Worm (Caenorhabditis elegans): ENCODE results near the gene C01G5.9.

Gene C01G5.9

DNA sequence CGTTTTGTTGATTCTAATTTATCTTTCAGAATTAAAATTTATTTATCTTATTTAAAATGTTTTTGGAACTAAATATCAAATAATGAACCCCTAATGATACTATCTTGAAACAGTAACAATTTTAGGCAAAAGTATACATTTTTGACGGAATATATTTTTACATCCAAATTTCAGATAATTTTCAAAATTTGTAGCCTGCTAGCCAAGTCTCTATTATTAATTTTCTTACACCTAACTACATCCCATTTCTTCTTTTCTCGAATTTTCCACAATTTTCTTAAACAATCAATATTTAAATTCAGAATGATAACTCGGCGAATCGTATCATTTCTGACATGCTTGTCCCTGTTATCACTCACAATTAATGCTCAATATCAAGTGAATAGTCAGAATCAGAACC is 13.3 kb upstream of the C01G5.9 start, which contains the start of gene pqn-89:
Gene pqn-89 (plus strand): TSS at position 301 of the 400 bp plus-strand sequence.
- TF ChIP-seq mbf-1 (tag; optimal IDR thresholded peaks at IDR 0.05) (no peak), nhr-21 (tag; optimal IDR thresholded peaks at IDR 0.05) (no peak), nhr-129 (tag; optimal IDR thresholded peaks at IDR 0.05) (no peak), ZK546.5 (tag; optimal IDR thresholded peaks at IDR 0.05) (no peak)

DNA sequence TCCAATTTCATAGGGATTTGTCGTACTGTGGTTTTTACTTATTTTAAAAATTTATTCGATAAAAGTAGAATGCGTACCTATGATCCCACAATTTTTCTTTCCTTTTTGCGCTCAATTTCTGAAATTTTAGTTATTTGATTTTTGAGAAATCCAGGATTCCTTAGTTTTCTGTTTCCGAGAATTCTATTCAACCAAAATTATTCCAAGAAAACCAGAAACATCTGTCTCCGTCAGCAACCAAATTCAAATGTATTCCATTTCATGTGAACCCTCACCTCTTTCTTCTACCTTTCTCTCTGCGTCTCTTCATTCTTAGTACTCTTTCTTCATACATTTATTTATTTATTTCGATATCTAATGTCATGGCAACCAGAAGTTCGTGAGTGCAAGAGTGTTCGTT is 7.9 kb upstream of the C01G5.9 start:
- TF ChIP-seq ceh-16 (tag; optimal IDR thresholded peaks at IDR 0.05), result no peak
- TF ChIP-seq sma-9 (GFP tag; optimal IDR thresholded peaks at IDR 0.05), result no peak
- TF ChIP-seq sma-9 (tag; optimal IDR thresholded peaks at IDR 0.05), result no peak
- no peak for TF ChIP-seq unc-39 (tag; optimal IDR thresholded peaks at IDR 0.05)
- no peak for TF ChIP-seq Y55F3AM.14 (GFP tag; optimal IDR thresholded peaks at IDR 0.05)
- TF ChIP-seq nhr-11 (tag; optimal IDR thresholded peaks at IDR 0.05), result no peak
- TF ChIP-seq nhr-129 (tag; optimal IDR thresholded peaks at IDR 0.05), result no peak
- TF ChIP-seq nhr-12 (tag; optimal IDR thresholded peaks at IDR 0.05), result no peak
- TF ChIP-seq lin-11 (tag; optimal IDR thresholded peaks at IDR 0.05), result no peak
- no peak for TF ChIP-seq ceh-82 (tag; optimal IDR thresholded peaks at IDR 0.05)
- TF ChIP-seq alr-1 (tag; optimal IDR thresholded peaks at IDR 0.05), result no peak
- no peak for TF ChIP-seq mab-5 (tag; optimal IDR thresholded peaks at IDR 0.05)
- TF ChIP-seq nhr-21 (tag; optimal IDR thresholded peaks at IDR 0.05), result no peak
- no peak for TF ChIP-seq lin-39 (tag; optimal IDR thresholded peaks at IDR 0.05)
- no peak for TF ChIP-seq nhr-25 (tag; optimal IDR thresholded peaks at IDR 0.05)

DNA sequence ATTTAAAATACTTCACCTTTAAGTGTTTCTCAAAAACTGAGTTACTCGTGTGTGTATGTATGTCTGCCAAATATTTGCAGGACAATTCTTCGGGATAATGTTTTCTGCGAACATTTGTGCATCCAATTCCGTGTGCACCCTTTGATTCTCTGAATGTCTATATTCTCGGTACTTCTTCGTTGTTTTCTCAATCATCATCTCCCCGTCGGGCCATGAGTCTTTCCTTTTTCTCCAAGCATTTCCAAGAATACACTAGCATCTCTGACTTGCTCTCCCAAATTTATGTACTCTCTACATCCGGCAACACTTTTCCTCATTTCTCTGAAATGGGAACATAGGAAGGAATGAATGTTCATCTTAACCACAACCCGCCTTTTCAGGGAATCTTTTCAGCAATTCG is 5.0 kb upstream of the C01G5.9 start:
- peak; percentile 10 for TF ChIP-seq F13H6.1 (tag; optimal IDR thresholded peaks at IDR 0.05)
- TF ChIP-seq peb-1 (tag; optimal IDR thresholded peaks at IDR 0.05), result no peak
- TF ChIP-seq C34F6.9 (tag; optimal IDR thresholded peaks at IDR 0.05), result peak; percentile 49
- TF ChIP-seq nhr-6 (tag; optimal IDR thresholded peaks at IDR 0.05), result peak; percentile 48
- TF ChIP-seq ztf-4 (tag; optimal IDR thresholded peaks at IDR 0.05), result peak; percentile 33
- peak; percentile 1 for TF ChIP-seq Y55F3AM.14 (GFP tag; optimal IDR thresholded peaks at IDR 0.05)
- TF ChIP-seq unc-55 (GFP tag; optimal IDR thresholded peaks at IDR 0.05), result peak; percentile 56
- TF ChIP-seq zag-1 (tag; optimal IDR thresholded peaks at IDR 0.05), result peak; percentile 27
- TF ChIP-seq lsy-2 (tag; optimal IDR thresholded peaks at IDR 0.05), result peak in 1 of 2 experiments; percentile 67
- peak; percentile 25 for TF ChIP-seq lin-13 (GFP tag; optimal IDR thresholded peaks at IDR 0.05)
- TF ChIP-seq nhr-21 (tag; optimal IDR thresholded peaks at IDR 0.05), result peak; percentile 78
- TF ChIP-seq crh-2 (tag; optimal IDR thresholded peaks at IDR 0.05), result peak; percentile 40
- TF ChIP-seq nhr-25 (tag; optimal IDR thresholded peaks at IDR 0.05), result no peak
- no peak for TF ChIP-seq ztf-11 (tag; optimal IDR thresholded peaks at IDR 0.05)
- no peak for TF ChIP-seq mab-5 (tag; optimal IDR thresholded peaks at IDR 0.05)
- peak; percentile 41 for TF ChIP-seq sma-9 (GFP tag; optimal IDR thresholded peaks at IDR 0.05)
- TF ChIP-seq sma-9 (tag; optimal IDR thresholded peaks at IDR 0.05), result no peak

DNA sequence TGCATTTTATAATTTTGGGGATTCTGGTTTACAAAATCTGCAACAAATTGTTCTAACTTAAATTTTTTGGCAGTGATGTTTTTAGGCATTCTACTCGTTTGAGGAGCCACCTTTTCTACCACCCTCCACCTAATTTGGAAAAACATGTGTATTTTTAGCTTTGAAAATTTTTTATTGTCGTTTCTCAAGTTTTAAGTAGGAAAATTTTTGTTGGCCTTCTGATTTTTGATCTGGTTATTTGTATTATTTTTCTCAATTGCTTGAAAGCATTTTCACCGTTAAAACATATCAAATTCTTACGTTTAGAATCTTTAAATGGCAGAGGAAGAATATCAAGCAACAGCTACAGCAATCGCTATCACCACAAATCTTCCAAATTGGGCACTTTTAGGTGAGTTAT is 1.8 kb upstream of the C01G5.9 start, which contains the start of gene C01G5.7:
Gene C01G5.7 (plus strand): TSS at position 301 of the 400 bp plus-strand sequence.
- TF ChIP-seq nhr-77 (tag; optimal IDR thresholded peaks at IDR 0.05) (no peak), unc-62 (GFP tag; optimal IDR thresholded peaks at IDR 0.05) (no peak), elt-1 (tag; optimal IDR thresholded peaks at IDR 0.05) (no peak), gmeb-1 (tag; optimal IDR thresholded peaks at IDR 0.05) (no peak), mbf-1 (tag; optimal IDR thresholded peaks at IDR 0.05) (no peak), sma-3 (GFP tag; optimal IDR thresholded peaks at IDR 0.05) (no peak), ceh-16 (tag; optimal IDR thresholded peaks at IDR 0.05) (no peak), ztf-1 (GFP tag; conservative IDR thresholded peaks at IDR 0.05) (no peak), snpc-4 (tag; optimal IDR thresholded peaks at IDR 0.05) (no peak), nhr-11 (tag; optimal IDR thresholded peaks at IDR 0.05) (no peak), nhr-12 (tag; optimal IDR thresholded peaks at IDR 0.05) (no peak), unc-39 (tag; optimal IDR thresholded peaks at IDR 0.05) (no peak), ZK546.5 (tag; optimal IDR thresholded peaks at IDR 0.05) (no peak), crh-2 (tag; optimal IDR thresholded peaks at IDR 0.05) (no peak), ztf-11 (tag; optimal IDR thresholded peaks at IDR 0.05) (no peak), lin-13 (GFP tag; optimal IDR thresholded peaks at IDR 0.05) (no peak), C34F6.9 (tag; optimal IDR thresholded peaks at IDR 0.05) (no peak)

DNA sequence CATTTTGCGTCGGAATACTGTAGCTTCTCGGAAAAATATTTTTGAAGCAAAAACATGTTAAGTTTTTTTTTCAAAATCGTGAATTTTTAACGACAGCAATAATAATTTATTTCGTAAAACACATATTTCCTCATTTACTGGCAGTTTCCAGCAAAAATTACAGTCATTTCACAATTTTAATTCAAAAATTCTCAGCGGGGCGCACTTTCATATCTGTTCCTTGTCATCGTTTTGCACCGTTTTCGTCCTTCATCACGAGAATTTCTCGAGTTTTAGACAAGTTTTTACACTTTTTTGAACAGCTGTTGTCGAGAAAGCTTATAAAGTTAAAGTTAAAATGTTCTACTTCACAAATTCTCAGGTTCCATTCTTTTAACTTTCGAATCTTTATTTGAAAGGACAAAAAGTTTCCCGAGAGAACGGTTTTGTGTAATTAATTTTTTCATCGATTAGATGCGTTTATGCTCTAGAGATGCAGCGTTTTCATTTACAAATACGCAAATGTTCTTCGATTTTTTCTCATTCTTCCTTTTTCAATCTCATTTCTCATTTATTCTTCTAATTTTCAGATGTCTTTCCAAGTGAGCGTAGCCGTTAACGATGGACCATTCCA is 2.7 kb downstream of the C01G5.9 start, which contains the start of gene ddi-1:
Gene ddi-1 (plus strand): TSS at position 563 of the 613 bp plus-strand sequence.
- TF ChIP-seq unc-62 (GFP tag; optimal IDR thresholded peaks at IDR 0.05) (no peak), nhr-21 (tag; optimal IDR thresholded peaks at IDR 0.05) (no peak), nhr-12 (tag; optimal IDR thresholded peaks at IDR 0.05) (no peak), nhr-23 (tag; optimal IDR thresholded peaks at IDR 0.05) (no peak), nhr-77 (tag; optimal IDR thresholded peaks at IDR 0.05) (no peak)
